Fruit fly (Drosophila melanogaster) whole organism, embryonic: ENCODE results near the gene Nepl20.

ENCODE experiments used
- Asciz ChIP-seq: fragments of 200-800 bp; sonication (Bioruptor generic); optimal IDR thresholded peaks from 2 replicates; lab custom pipeline; 2017; ENCODE audit warnings: missing biosample characterization, mild to moderate bottlenecking, missing genetic modification characterization, missing genetic modification reagents
- Atf6 ChIP-seq: fragments of 200-800 bp; sonication (Bioruptor generic); IDR thresholded peaks from 2 replicates; pipeline ENCODE4 v1.3.6; 2022; ENCODE audit warnings: missing biosample characterization, missing genetic modification characterization
- B-H1 ChIP-seq: fragments of 200-800 bp; sonication (Bioruptor generic); IDR thresholded peaks from 3 replicates; pipeline ENCODE4 v1.3.6; 2022; ENCODE audit warnings: missing biosample characterization, missing genetic modification characterization
- BtbVII ChIP-seq: fragments of 200-800 bp; sonication (Bioruptor generic); optimal IDR thresholded peaks from 3 replicates; lab custom pipeline; 2017; ENCODE audit warnings: missing biosample characterization, mild to moderate bottlenecking, missing genetic modification characterization
- CG10267 ChIP-seq: fragments of 200-800 bp; sonication (Bioruptor generic); optimal IDR thresholded peaks from 2 replicates; lab custom pipeline; 2018; ENCODE audit warnings: missing biosample characterization, mild to moderate bottlenecking, missing genetic modification characterization, moderate library complexity
- CG12391 ChIP-seq: fragments of 200-800 bp; sonication (Bioruptor generic); optimal IDR thresholded peaks from 3 replicates; lab custom pipeline; 2018; ENCODE audit warnings: missing biosample characterization, mild to moderate bottlenecking, missing genetic modification characterization, moderate library complexity
- CG12744 ChIP-seq: fragments of 200-800 bp; sonication (Bioruptor generic); optimal IDR thresholded peaks from 2 replicates; lab custom pipeline; 2016; ENCODE audit warnings: missing biosample characterization, missing genetic modification characterization
- CG15696 ChIP-seq: fragments of 200-800 bp; sonication (Bioruptor generic); optimal IDR thresholded peaks from 2 replicates; lab custom pipeline; 2019; ENCODE audit warnings: missing biosample characterization, mild to moderate bottlenecking, missing genetic modification characterization, moderate library complexity
- CG17829 ChIP-seq: fragments of 200-800 bp; optimal IDR thresholded peaks from 2 replicates; lab custom pipeline; 2019; ENCODE audit warnings: missing biosample characterization, mild to moderate bottlenecking, missing genetic modification characterization, moderate library complexity
- CG18599 ChIP-seq: fragments of 200-800 bp; sonication (Bioruptor generic); optimal IDR thresholded peaks from 3 replicates; lab custom pipeline; 2017; ENCODE audit warnings: missing biosample characterization, missing genetic modification characterization, mild to moderate bottlenecking, moderate library complexity, missing genetic modification reagents
- CG32532 ChIP-seq: fragments of 200-800 bp; sonication (Bioruptor generic); IDR thresholded peaks from 2 replicates; pipeline ENCODE4 v1.3.6; 2022; ENCODE audit warnings: missing biosample characterization, missing genetic modification characterization
- CG34224 ChIP-seq: fragments of 200-800 bp; sonication (Bioruptor generic); IDR thresholded peaks from 3 replicates; pipeline ENCODE4 v1.3.6; 2022; ENCODE audit warnings: missing biosample characterization, missing genetic modification characterization; ENCODE audit not compliant: partially characterized antibody
- CG5245 ChIP-seq: fragments of 200-800 bp; sonication (Bioruptor generic); optimal IDR thresholded peaks from 3 replicates; lab custom pipeline; 2016; ENCODE audit warnings: missing biosample characterization, missing genetic modification characterization
- CG6689 ChIP-seq: fragments of 200-800 bp; sonication (Bioruptor generic); IDR thresholded peaks from 2 replicates; pipeline ENCODE4 v1.3.6; 2022; ENCODE audit warnings: missing biosample characterization, missing genetic modification characterization
- CG8924 ChIP-seq: fragments of 200-800 bp; optimal IDR thresholded peaks from 3 replicates; lab custom pipeline; 2019; ENCODE audit warnings: missing biosample characterization, mild to moderate bottlenecking, missing genetic modification characterization, moderate library complexity
- Camta ChIP-seq: fragments of 200-800 bp; sonication (Bioruptor generic); optimal IDR thresholded peaks from 2 replicates; lab custom pipeline; 2016; ENCODE audit warnings: missing biosample characterization, missing genetic modification characterization
- CoRest ChIP-seq: fragments of 200-800 bp; sonication (Bioruptor generic); optimal IDR thresholded peaks from 3 replicates; lab custom pipeline; 2018; ENCODE audit warnings: missing biosample characterization, mild to moderate bottlenecking, missing genetic modification characterization, moderate library complexity
- Fer1 ChIP-seq: fragments of 200-800 bp; sonication (Bioruptor generic); optimal IDR thresholded peaks from 2 replicates; lab custom pipeline; 2017; ENCODE audit warnings: missing biosample characterization, mild to moderate bottlenecking, missing genetic modification characterization
- HLHmδ ChIP-seq: fragments of 200-800 bp; sonication (Bioruptor generic); optimal IDR thresholded peaks from 2 replicates; lab custom pipeline; 2018; ENCODE audit warnings: missing biosample characterization, mild to moderate bottlenecking, missing genetic modification characterization, moderate library complexity
- Hey ChIP-seq: fragments of 200-800 bp; sonication (Bioruptor generic); optimal IDR thresholded peaks from 3 replicates; lab custom pipeline; 2018; ENCODE audit warnings: missing biosample characterization, mild to moderate bottlenecking, missing genetic modification characterization
- Hsf ChIP-seq: fragments of 200-800 bp; sonication (Bioruptor generic); optimal IDR thresholded peaks from 3 replicates; lab custom pipeline; 2016; ENCODE audit warnings: missing biosample characterization, missing genetic modification characterization
- MESR4 ChIP-seq: fragments of 200-800 bp; sonication (Bioruptor generic); optimal IDR thresholded peaks from 2 replicates; lab custom pipeline; 2018; ENCODE audit warnings: missing biosample characterization, mild to moderate bottlenecking, missing genetic modification characterization, moderate library complexity
- NC2α ChIP-seq: fragments of 200-800 bp; sonication (Bioruptor generic); optimal IDR thresholded peaks from 2 replicates; lab custom pipeline; 2016; ENCODE audit warnings: missing biosample characterization, missing genetic modification characterization
- Ptx1 ChIP-seq: fragments of 200-800 bp; sonication (Bioruptor generic); IDR thresholded peaks from 2 replicates; pipeline ENCODE4 v1.3.6; 2022; ENCODE audit warnings: missing biosample characterization, missing genetic modification characterization
- Rfx ChIP-seq: fragments of 200-800 bp; sonication (Bioruptor generic); IDR thresholded peaks from 2 replicates; pipeline ENCODE4 v1.3.6; 2022; ENCODE audit warnings: missing biosample characterization, missing genetic modification characterization
- Sin3A ChIP-seq: fragments of >200 bp; optimal IDR thresholded peaks from 2 replicates; lab custom pipeline; 2018
- Sox100B ChIP-seq: fragments of 200-800 bp; sonication (Bioruptor generic); optimal IDR thresholded peaks from 3 replicates; lab custom pipeline; 2018; ENCODE audit warnings: missing biosample characterization, mild to moderate bottlenecking, missing genetic modification characterization
- Ssrp ChIP-seq: fragments of 200-800 bp; sonication (Bioruptor generic); optimal IDR thresholded peaks from 2 replicates; lab custom pipeline; 2018; ENCODE audit warnings: missing biosample characterization, mild to moderate bottlenecking, missing genetic modification characterization, moderate library complexity
- ara ChIP-seq: fragments of 200-800 bp; sonication (Bioruptor generic); IDR thresholded peaks from 2 replicates; pipeline ENCODE4 v1.3.6; 2022; ENCODE audit warnings: missing biosample characterization, missing genetic modification characterization
- disco-r ChIP-seq: fragments of 200-800 bp; sonication (Bioruptor generic); optimal IDR thresholded peaks from 2 replicates; lab custom pipeline; 2016; ENCODE audit warnings: missing biosample characterization, missing genetic modification characterization
- fd96Cb ChIP-seq: fragments of 200-800 bp; sonication (Bioruptor generic); optimal IDR thresholded peaks from 2 replicates; lab custom pipeline; 2018; ENCODE audit warnings: missing biosample characterization, mild to moderate bottlenecking, missing genetic modification characterization, moderate library complexity
- jing ChIP-seq: fragments of 200-800 bp; sonication (Bioruptor generic); optimal IDR thresholded peaks from 2 replicates; lab custom pipeline; 2018; ENCODE audit warnings: missing biosample characterization, mild to moderate bottlenecking, missing genetic modification characterization
- lmd ChIP-seq: fragments of 200-800 bp; sonication (Bioruptor generic); IDR thresholded peaks from 2 replicates; pipeline ENCODE4 v1.3.6; 2022; ENCODE audit warnings: missing biosample characterization, missing genetic modification characterization
- luna ChIP-seq: fragments of 200-800 bp; sonication (Bioruptor generic); optimal IDR thresholded peaks from 2 replicates; lab custom pipeline; 2016; ENCODE audit warnings: missing biosample characterization, missing genetic modification characterization
- oc ChIP-seq: fragments of 200-800 bp; sonication (Bioruptor generic); optimal IDR thresholded peaks from 2 replicates; lab custom pipeline; 2018; ENCODE audit warnings: missing biosample characterization, mild to moderate bottlenecking, missing genetic modification characterization, moderate library complexity
- pan ChIP-seq, 4 experiments: fragments of >200 bp in 3 of 4; fragments of 200-800 bp in 1 of 4; sonication (Bioruptor generic) in 1 of 4; optimal IDR thresholded peaks in 3 of 4; IDR thresholded peaks in 1 of 4; 2 replicates each; pipeline versions ENCODE4 v1.3.6 to Lab custom; 2017 to 2022; ENCODE audit warnings: missing biosample characterization in 2 of 4, missing genetic modification characterization in 2 of 4, mixed read lengths in 1 of 4
- pho ChIP-seq: fragments of 200-800 bp; sonication (Bioruptor generic); optimal IDR thresholded peaks from 2 replicates; lab custom pipeline; 2016; ENCODE audit warnings: missing biosample characterization, missing genetic modification characterization
- pnt ChIP-seq: fragments of 200-800 bp; sonication (Bioruptor generic); optimal IDR thresholded peaks from 3 replicates; lab custom pipeline; 2016; ENCODE audit warnings: missing biosample characterization, missing genetic modification characterization
- prd ChIP-seq, 3 experiments: fragments of >200 bp in 2 of 3; fragments of 200-800 bp in 1 of 3; sonication (Bioruptor generic) in 1 of 3; optimal IDR thresholded peaks in 2 of 3; IDR thresholded peaks in 1 of 3; 2 replicates in 2 of 3; 3 replicates in 1 of 3; pipeline versions ENCODE4 v1.3.6 to Lab custom; 2017 to 2022; ENCODE audit warnings: missing biosample characterization in 1 of 3, missing genetic modification characterization in 1 of 3
- pum ChIP-seq: fragments of 200-800 bp; sonication (Bioruptor generic); optimal IDR thresholded peaks from 2 replicates; lab custom pipeline; 2016; ENCODE audit warnings: missing biosample characterization, missing genetic modification characterization
- ranshi ChIP-seq: fragments of 200-800 bp; sonication (Bioruptor generic); IDR thresholded peaks from 2 replicates; pipeline ENCODE4 v1.3.6; 2022; ENCODE audit warnings: missing biosample characterization, missing genetic modification characterization
- row ChIP-seq: fragments of 200-800 bp; sonication (Bioruptor generic); IDR thresholded peaks from 3 replicates; pipeline ENCODE4 v1.3.6; 2022; ENCODE audit warnings: missing biosample characterization, missing genetic modification characterization
- sens-2 ChIP-seq: fragments of 200-800 bp; sonication (Bioruptor generic); IDR thresholded peaks from 2 replicates; pipeline ENCODE4 v1.3.6; 2022; ENCODE audit warnings: missing biosample characterization, missing genetic modification characterization
- slbo ChIP-seq: fragments of 200-800 bp; sonication (Bioruptor generic); IDR thresholded peaks from 2 replicates; pipeline ENCODE4 v1.3.6; 2022; ENCODE audit warnings: missing biosample characterization, missing genetic modification characterization
- sob ChIP-seq: fragments of 200-800 bp; sonication (Bioruptor generic); IDR thresholded peaks from 2 replicates; pipeline ENCODE4 v1.3.6; 2022; ENCODE audit warnings: missing biosample characterization, missing genetic modification characterization
- stc ChIP-seq: fragments of 200-800 bp; sonication (Bioruptor generic); IDR thresholded peaks from 2 replicates; pipeline ENCODE4 v1.3.6; 2022; ENCODE audit warnings: missing biosample characterization, missing genetic modification characterization
- tap ChIP-seq: fragments of 200-800 bp; optimal IDR thresholded peaks from 3 replicates; lab custom pipeline; 2019; ENCODE audit warnings: missing biosample characterization, mild to moderate bottlenecking, missing genetic modification characterization, moderate library complexity
- unpg ChIP-seq: fragments of 200-800 bp; sonication (Bioruptor generic); optimal IDR thresholded peaks from 3 replicates; lab custom pipeline; 2018; ENCODE audit warnings: missing biosample characterization, mild to moderate bottlenecking, missing genetic modification characterization, moderate library complexity
- vvl ChIP-seq: fragments of 200-800 bp; sonication (Bioruptor generic); IDR thresholded peaks from 2 replicates; pipeline ENCODE4 v1.3.6; 2022; ENCODE audit warnings: missing biosample characterization, missing genetic modification characterization
- wor ChIP-seq: fragments of 200-800 bp; sonication (Bioruptor generic); IDR thresholded peaks from 2 replicates; pipeline ENCODE4 v1.3.6; 2022; ENCODE audit warnings: missing biosample characterization, missing genetic modification characterization

Nepl20 gene

dm6 chr3R:28904174-28904573, 23.6 kb downstream of the Nepl20 start (continued):
- TF ChIP-seq CG18599 (GFP tag; lab: Kevin White, UChicago), result peak; percentile 4
- TF ChIP-seq BtbVII (GFP tag; lab: Kevin White, UChicago), result peak; percentile 3
- peak; percentile 45 for TF ChIP-seq Asciz (GFP tag; lab: Kevin White, UChicago)
- TF ChIP-seq row (GFP tag; lab: Robert Waterston, UW), result peak; percentile 62
- TF ChIP-seq unpg, result peak; percentile 70
- no peak for TF ChIP-seq CG12744 (GFP tag; lab: Kevin White, UChicago)
- TF ChIP-seq Sin3A (lab: Kevin White, UChicago), result no peak
- TF ChIP-seq CG12391 (tag; lab: Kevin White, UChicago), result peak; percentile 52
- TF ChIP-seq Sox100B (GFP tag; lab: Kevin White, UChicago), result peak; percentile 26
- peak; percentile 29; the same call in 1 of the 3 replicates for TF ChIP-seq B-H1 (GFP tag; lab: Robert Waterston, UW)
- TF ChIP-seq luna, result no peak
- no peak for TF ChIP-seq Camta
- peak; percentile 6 for TF ChIP-seq Fer1 (GFP tag; lab: Kevin White, UChicago)
- no peak for TF ChIP-seq CG15696 (tag; lab: Kevin White, UChicago)
- peak; percentile 69; the same call in 1 of the 2 replicates for TF ChIP-seq ara (GFP tag; lab: Robert Waterston, UW)
- peak; percentile 15 for TF ChIP-seq jing (GFP tag; lab: Kevin White, UChicago)
- TF ChIP-seq oc (tag; lab: Kevin White, UChicago), result peak; percentile 41
- TF ChIP-seq Hsf (GFP tag; lab: Kevin White, UChicago), result peak; percentile 5
- TF ChIP-seq Rfx (GFP tag; lab: Robert Waterston, UW), result peak; percentile 61
- peak; percentile 5 for TF ChIP-seq CG10267 (tag; lab: Kevin White, UChicago)
- peak; percentile 49; the same call in 1 of the 2 replicates for TF ChIP-seq wor (GFP tag; lab: Robert Waterston, UW)
- TF ChIP-seq slbo (GFP tag; lab: Robert Waterston, UW), result peak; percentile 44
- peak; percentile 58 for TF ChIP-seq CG17829 (tag; lab: Kevin White, UChicago)
- peak; percentile 17; the same call in 1 of the 2 replicates for TF ChIP-seq sens-2
- no peak for TF ChIP-seq CG34224 (GFP tag; lab: Robert Waterston, UW)
- peak; percentile 22 for TF ChIP-seq CG5245 (GFP tag; lab: Kevin White, UChicago)
- no peak for TF ChIP-seq pho (GFP tag; lab: Kevin White, UChicago)
- TF ChIP-seq fd96Cb (tag; lab: Kevin White, UChicago), result peak; percentile 58
- 0 out of 2 replicates have a peak, but pooled peaks have one; percentile 18 for TF ChIP-seq Atf6 (GFP tag; lab: Robert Waterston, UW)
- TF ChIP-seq pnt (GFP tag; lab: Kevin White, UChicago), result peak; percentile 53
- TF ChIP-seq pum (GFP tag; lab: Kevin White, UChicago), result peak; percentile 16
- peak; percentile 17; the same call in 1 of the 2 replicates for TF ChIP-seq sob
- no peak for TF ChIP-seq HLHmδ (GFP tag; lab: Kevin White, UChicago)
- TF ChIP-seq stc (GFP tag; lab: Robert Waterston, UW), result peak; percentile 45; the same call in 1 of the 2 replicates
- no peak for TF ChIP-seq MESR4 (GFP tag; lab: Kevin White, UChicago)
- TF ChIP-seq vvl (GFP tag; lab: Robert Waterston, UW), result peak; percentile 70
- peak; percentile 46 for TF ChIP-seq CoRest (tag; lab: Kevin White, UChicago)
- TF ChIP-seq pan (optimal IDR thresholded peaks at IDR 0.05; lab: Kevin White, UChicago), result no peak
- peak in 1 of 2 experiments; percentile 76 for TF ChIP-seq pan (GFP tag; optimal IDR thresholded peaks at IDR 0.05 in 1 of 2, IDR thresholded peaks at IDR 0.05 in 1 of 2)
- TF ChIP-seq CG32532 (GFP tag; lab: Robert Waterston, UW), result peak; percentile 29; the same call in 1 of the 2 replicates
- TF ChIP-seq ranshi (GFP tag; lab: Robert Waterston, UW), result peak; percentile 59; the same call in 1 of the 2 replicates
- TF ChIP-seq NC2α (GFP tag; lab: Kevin White, UChicago), result no peak
- TF ChIP-seq prd (optimal IDR thresholded peaks at IDR 0.05; lab: Kevin White, UChicago), result no peak
- TF ChIP-seq prd (GFP tag; IDR thresholded peaks at IDR 0.05; lab: Robert Waterston, UW), result peak; percentile 65
- peak; percentile 56 for TF ChIP-seq Ssrp (tag; lab: Kevin White, UChicago)
- TF ChIP-seq disco-r (GFP tag; lab: Kevin White, UChicago), result peak; percentile 10
- TF ChIP-seq Hey, result no peak
- peak; percentile 60 for TF ChIP-seq CG6689 (GFP tag; lab: Robert Waterston, UW)
- TF ChIP-seq lmd (GFP tag; lab: Robert Waterston, UW), result peak; percentile 66
- peak; percentile 60; the same call in 1 of the 2 replicates for TF ChIP-seq Ptx1 (GFP tag; lab: Robert Waterston, UW)
- peak; percentile 39 for TF ChIP-seq CG8924 (tag; lab: Kevin White, UChicago)
- TF ChIP-seq tap (tag; lab: Kevin White, UChicago), result peak; percentile 51
